Worm (Caenorhabditis elegans) whole organism, young adult: Measurements from ENCODE around the gene elo-8.

ENCODE experiments used
- B0019.2 ChIP-seq: fragments of 200-800 bp; sonication (Bioruptor generic); conservative IDR thresholded peaks from 2 replicates; pipeline ENCODE4 v1.3.6; 2022; ENCODE audit warnings: missing genetic modification reagents, missing genetic modification characterization, missing compliant biosample characterization
- B0336.3 ChIP-seq: fragments of 200-800 bp; sonication (Bioruptor generic); IDR thresholded peaks from 2 replicates; pipeline ENCODE4 v1.3.6; 2022; ENCODE audit warnings: missing genetic modification characterization, missing compliant biosample characterization
- C17E4.6 ChIP-seq: fragments of 200-800 bp; sonication (Bioruptor generic); IDR thresholded peaks from 2 replicates; pipeline ENCODE4 v1.3.6; 2022; ENCODE audit warnings: missing genetic modification reagents, missing genetic modification characterization, missing compliant biosample characterization
- F10E7.11 ChIP-seq: sonication (generic microtip); optimal IDR thresholded peaks from 2 replicates; lab custom pipeline; 2017; ENCODE audit warnings: mild to moderate bottlenecking, missing genetic modification characterization, moderate library complexity, missing compliant biosample characterization
- F22D6.2 ChIP-seq: sonication (generic microtip); optimal IDR thresholded peaks from 2 replicates; lab custom pipeline; 2016; ENCODE audit warnings: mild to moderate bottlenecking, missing genetic modification characterization, missing compliant biosample characterization
- K11D2.4 ChIP-seq: fragments of 200-800 bp; sonication (Bioruptor generic); IDR thresholded peaks from 2 replicates; pipeline ENCODE4 v1.3.6; 2022; ENCODE audit warnings: missing genetic modification reagents, missing genetic modification characterization, missing compliant biosample characterization
- aptf-2 ChIP-seq: fragments of 200-800 bp; sonication (Bioruptor generic); conservative IDR thresholded peaks from 2 replicates; pipeline ENCODE4 v1.3.6; 2022; ENCODE audit warnings: missing genetic modification reagents, missing genetic modification characterization, missing compliant biosample characterization
- atf-7 ChIP-seq: sonication (generic microtip); optimal IDR thresholded peaks from 2 replicates; lab custom pipeline; 2017; ENCODE audit warnings: mild to moderate bottlenecking, missing genetic modification characterization, missing compliant biosample characterization
- attf-3 ChIP-seq: fragments of 200-800 bp; sonication (Bioruptor generic); conservative IDR thresholded peaks from 2 replicates; pipeline ENCODE4 v1.3.6; 2022; ENCODE audit warnings: missing genetic modification reagents, missing genetic modification characterization, missing compliant biosample characterization
- attf-5 ChIP-seq: fragments of 200-800 bp; sonication (Bioruptor generic); optimal IDR thresholded peaks from 2 replicates; lab custom pipeline; 2018; ENCODE audit warnings: mild to moderate bottlenecking, missing genetic modification characterization, missing compliant biosample characterization
- attf-6 ChIP-seq: fragments of 200-800 bp; sonication (Bioruptor generic); IDR thresholded peaks from 2 replicates; pipeline ENCODE4 v1.3.6; 2022; ENCODE audit warnings: missing genetic modification reagents, missing genetic modification characterization, missing compliant biosample characterization
- bed-2 ChIP-seq: fragments of 200-800 bp; sonication (Bioruptor generic); IDR thresholded peaks from 2 replicates; pipeline ENCODE4 v1.3.6; 2022; ENCODE audit warnings: missing genetic modification reagents, missing genetic modification characterization, missing compliant biosample characterization
- cebp-1 ChIP-seq, 2 experiments: fragments of 200-800 bp in 1 of 2; sonication (Bioruptor generic) in 1 of 2; sonication (generic microtip) in 1 of 2; IDR thresholded peaks in 1 of 2; optimal IDR thresholded peaks in 1 of 2; 2 replicates each; pipeline versions ENCODE4 v1.3.6 to Lab custom; 2017 to 2022; ENCODE audit warnings: missing compliant biosample characterization in 2 of 2, missing genetic modification characterization in 2 of 2, mild to moderate bottlenecking in 1 of 2, missing genetic modification reagents in 1 of 2, moderate library complexity in 1 of 2
- ceh-58 ChIP-seq: fragments of 200-800 bp; sonication (Bioruptor generic); IDR thresholded peaks from 2 replicates; pipeline ENCODE4 v1.3.6; 2022; ENCODE audit warnings: missing genetic modification characterization, missing compliant biosample characterization
- chd-7 ChIP-seq: sonication (generic microtip); optimal IDR thresholded peaks from 2 replicates; lab custom pipeline; 2016; ENCODE audit warnings: mild to moderate bottlenecking, missing genetic modification characterization, moderate library complexity, missing compliant biosample characterization
- dox-1 ChIP-seq: fragments of 200-800 bp; sonication (Bioruptor generic); IDR thresholded peaks from 2 replicates; pipeline ENCODE4 v1.3.6; 2022; ENCODE audit warnings: missing genetic modification reagents, missing genetic modification characterization, missing compliant biosample characterization
- efl-1 ChIP-seq: fragments of 150-350 bp; optimal IDR thresholded peaks from 2 replicates; lab custom pipeline; 2014; ENCODE audit warnings: missing biosample characterization, missing genetic modification reagents, missing genetic modification characterization
- egl-44 ChIP-seq: fragments of 200-800 bp; sonication (Bioruptor generic); IDR thresholded peaks from 2 replicates; pipeline ENCODE4 v1.3.6; 2022; ENCODE audit warnings: missing genetic modification reagents, missing genetic modification characterization, missing compliant biosample characterization
- ekl-4 ChIP-seq: fragments of 200-800 bp; sonication (Bioruptor generic); IDR thresholded peaks from 2 replicates; pipeline ENCODE4 v1.3.6; 2022; ENCODE audit warnings: missing genetic modification reagents, missing genetic modification characterization, missing compliant biosample characterization
- fkh-3 ChIP-seq: sonication (generic microtip); optimal IDR thresholded peaks from 2 replicates; lab custom pipeline; 2016; ENCODE audit warnings: mild to moderate bottlenecking, missing genetic modification characterization, missing compliant biosample characterization
- hlh-26 ChIP-seq: fragments of 200-800 bp; sonication (Bioruptor generic); conservative IDR thresholded peaks from 2 replicates; pipeline ENCODE4 v1.3.6; 2022; ENCODE audit warnings: missing genetic modification reagents, missing genetic modification characterization, missing compliant biosample characterization
- hmg-1.2 ChIP-seq: fragments of 200-800 bp; sonication (Bioruptor generic); IDR thresholded peaks from 2 replicates; pipeline ENCODE4 v1.3.6; 2022; ENCODE audit warnings: missing genetic modification reagents, missing genetic modification characterization, missing compliant biosample characterization
- hmg-20 ChIP-seq: fragments of 200-800 bp; sonication (Bioruptor generic); IDR thresholded peaks from 2 replicates; pipeline ENCODE4 v1.3.6; 2022; ENCODE audit warnings: missing genetic modification reagents, missing genetic modification characterization, missing compliant biosample characterization
- hrde-1 ChIP-seq: sonication (generic microtip); optimal IDR thresholded peaks from 2 replicates; lab custom pipeline; 2016; ENCODE audit warnings: missing genetic modification characterization, mild to moderate bottlenecking, missing compliant biosample characterization, moderate library complexity, missing genotype, missing genetic modification reagents, borderline replicate concordance
- lag-1 ChIP-seq: fragments of 200-800 bp; sonication (Bioruptor generic); IDR thresholded peaks from 2 replicates; pipeline ENCODE4 v1.3.6; 2022; ENCODE audit warnings: missing genetic modification reagents, missing genetic modification characterization, missing compliant biosample characterization
- let-526 ChIP-seq: fragments of 200-800 bp; sonication (Bioruptor generic); IDR thresholded peaks from 2 replicates; pipeline ENCODE4 v1.3.6; 2022; ENCODE audit warnings: missing genetic modification reagents, missing genetic modification characterization, missing compliant biosample characterization
- lin-26 ChIP-seq: fragments of 200-800 bp; sonication (Bioruptor generic); IDR thresholded peaks from 2 replicates; pipeline ENCODE4 v1.3.6; 2022; ENCODE audit warnings: missing genetic modification reagents, missing genetic modification characterization, missing compliant biosample characterization
- lin-35 ChIP-seq, 3 experiments: fragments of 150-350 bp in 2 of 3; sonication (generic microtip) in 1 of 3; optimal IDR thresholded peaks; 2 replicates each; lab custom pipeline; 2014 to 2018; ENCODE audit warnings: missing biosample characterization in 3 of 3, missing genetic modification characterization in 3 of 3, missing genetic modification reagents in 3 of 3
- lin-54 ChIP-seq: fragments of 200-800 bp; sonication (Bioruptor generic); optimal IDR thresholded peaks from 2 replicates; lab custom pipeline; 2018; ENCODE audit warnings: mild to moderate bottlenecking, missing genetic modification characterization, missing compliant biosample characterization
- madf-6 ChIP-seq: fragments of 200-800 bp; sonication (Bioruptor generic); IDR thresholded peaks from 2 replicates; pipeline ENCODE4 v1.3.6; 2022; ENCODE audit warnings: missing genetic modification reagents, missing genetic modification characterization, missing compliant biosample characterization
- madf-8 ChIP-seq: fragments of 200-800 bp; sonication (Bioruptor generic); conservative IDR thresholded peaks from 2 replicates; pipeline ENCODE4 v1.3.6; 2022; ENCODE audit warnings: missing genetic modification reagents, missing genetic modification characterization, missing compliant biosample characterization
- mcd-1 ChIP-seq: fragments of 200-800 bp; sonication (Bioruptor generic); IDR thresholded peaks from 2 replicates; pipeline ENCODE4 v1.3.6; 2022; ENCODE audit warnings: missing genetic modification reagents, missing genetic modification characterization, missing compliant biosample characterization
- nhr-120 ChIP-seq: fragments of 200-800 bp; sonication (Bioruptor generic); IDR thresholded peaks from 2 replicates; pipeline ENCODE4 v1.3.6; 2022; ENCODE audit warnings: missing genetic modification characterization, missing compliant biosample characterization
- nhr-80 ChIP-seq: sonication (generic microtip); optimal IDR thresholded peaks from 2 replicates; lab custom pipeline; 2016; ENCODE audit warnings: missing genetic modification characterization, missing compliant biosample characterization
- pbrm-1 ChIP-seq: fragments of 200-800 bp; sonication (Bioruptor generic); IDR thresholded peaks from 2 replicates; pipeline ENCODE4 v1.3.6; 2022; ENCODE audit warnings: missing genetic modification reagents, missing genetic modification characterization, missing compliant biosample characterization
- rcor-1 ChIP-seq: fragments of 200-800 bp; sonication (Bioruptor generic); IDR thresholded peaks from 2 replicates; pipeline ENCODE4 v1.3.6; 2022; ENCODE audit warnings: missing genetic modification reagents, missing genetic modification characterization, missing compliant biosample characterization
- rec-8 ChIP-seq, 2 experiments: sonication (generic microtip); optimal IDR thresholded peaks; 2 replicates each; lab custom pipeline; 2016; ENCODE audit warnings: mild to moderate bottlenecking in 2 of 2, missing genetic modification characterization in 2 of 2, missing genetic modification reagents in 2 of 2, missing genotype in 2 of 2, missing biosample characterization in 1 of 2, missing compliant biosample characterization in 1 of 2, moderate library complexity in 1 of 2
- repo-1 ChIP-seq: sonication (generic microtip); optimal IDR thresholded peaks from 2 replicates; lab custom pipeline; 2017; ENCODE audit warnings: mild to moderate bottlenecking, missing genetic modification characterization, missing compliant biosample characterization
- snpc-1.1 ChIP-seq: sonication (generic microtip); optimal IDR thresholded peaks from 2 replicates; lab custom pipeline; 2017; ENCODE audit warnings: missing genetic modification characterization, mild to moderate bottlenecking, missing compliant biosample characterization, antibody characterized with exemption, moderate library complexity, missing genotype, missing genetic modification reagents; ENCODE audit not compliant: insufficient read depth
- snpc-4 ChIP-seq, 5 experiments: fragments of 150-350 bp in 1 of 5; sonication (generic microtip) in 4 of 5; optimal IDR thresholded peaks; 2 replicates each; lab custom pipeline; 2014 to 2018; ENCODE audit warnings: missing genetic modification characterization in 5 of 5, missing biosample characterization in 3 of 5, antibody characterized with exemption in 2 of 5, mild to moderate bottlenecking in 2 of 5, missing compliant biosample characterization in 2 of 5, missing genotype in 2 of 5, moderate library complexity in 2 of 5, missing genetic modification reagents in 1 of 5
- tbp1 ChIP-seq: fragments of 200-800 bp; sonication (Bioruptor generic); optimal IDR thresholded peaks from 2 replicates; lab custom pipeline; 2018; ENCODE audit warnings: mild to moderate bottlenecking, missing genetic modification characterization, missing compliant biosample characterization
- tlf-1 ChIP-seq: fragments of 200-800 bp; sonication (Bioruptor generic); optimal IDR thresholded peaks from 2 replicates; lab custom pipeline; 2018; ENCODE audit warnings: mild to moderate bottlenecking, missing genetic modification characterization, missing compliant biosample characterization
- zfh-2 ChIP-seq: fragments of 200-800 bp; sonication (Bioruptor generic); conservative IDR thresholded peaks from 2 replicates; pipeline ENCODE4 v1.3.6; 2022; ENCODE audit warnings: missing genetic modification reagents, missing genetic modification characterization, missing compliant biosample characterization
- ztf-25 ChIP-seq: fragments of 200-800 bp; sonication (Bioruptor generic); IDR thresholded peaks from 2 replicates; pipeline ENCODE4 v1.3.6; 2022; ENCODE audit warnings: missing genetic modification reagents, missing genetic modification characterization, missing compliant biosample characterization
- ztf-26 ChIP-seq: sonication (generic microtip); optimal IDR thresholded peaks from 2 replicates; lab custom pipeline; 2017; ENCODE audit warnings: missing genetic modification characterization, missing compliant biosample characterization
- ztf-28 ChIP-seq: fragments of 200-800 bp; sonication (Bioruptor generic); IDR thresholded peaks from 2 replicates; pipeline ENCODE4 v1.3.6; 2022; ENCODE audit warnings: missing genetic modification reagents, missing genetic modification characterization, missing compliant biosample characterization
- ztf-3 ChIP-seq: fragments of 200-800 bp; sonication (Bioruptor generic); optimal IDR thresholded peaks from 2 replicates; lab custom pipeline; 2018; ENCODE audit warnings: mild to moderate bottlenecking, missing genetic modification characterization, missing compliant biosample characterization
- ztf-6 ChIP-seq: fragments of 200-800 bp; sonication (Bioruptor generic); IDR thresholded peaks from 2 replicates; pipeline ENCODE4 v1.3.6; 2022; ENCODE audit warnings: missing genetic modification reagents, missing genetic modification characterization, missing compliant biosample characterization

elo-8 gene

DNA sequence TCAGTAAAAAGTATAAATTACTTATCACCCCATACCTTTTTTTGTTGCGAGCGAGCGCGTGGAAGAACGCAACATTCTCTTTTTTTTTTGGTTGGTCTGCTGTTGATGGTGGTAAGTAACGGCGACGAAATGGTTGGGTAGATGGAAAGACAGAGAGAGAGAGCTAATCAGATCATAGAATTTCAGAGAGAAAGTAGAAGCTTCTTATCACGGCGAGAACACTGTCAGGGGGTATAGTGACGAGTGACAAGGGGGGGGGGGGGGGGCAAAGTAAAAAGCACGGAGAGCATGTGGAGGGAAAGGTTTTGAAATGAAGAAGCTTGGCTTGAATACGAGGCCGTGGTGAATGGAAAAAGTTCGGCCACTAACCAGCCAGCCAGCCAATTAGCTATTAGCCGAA lies 34.5 kb downstream of the elo-8 start:
- peak; percentile 78 for TF ChIP-seq B0336.3 (GFP tag; lab: Robert Waterston, UW)
- TF ChIP-seq tbp1 (GFP tag; lab: Kevin White, UChicago), result peak; percentile 17
- no peak for TF ChIP-seq hlh-26 (GFP tag; lab: Robert Waterston, UW)
- TF ChIP-seq ztf-28 (GFP tag; lab: Robert Waterston, UW), result no peak
- TF ChIP-seq madf-6 (GFP tag; lab: Robert Waterston, UW), result no peak
- TF ChIP-seq attf-5 (GFP tag; lab: Kevin White, UChicago), result peak; percentile 35
- peak; percentile 66 for TF ChIP-seq atf-7 (tag; lab: Kevin White, UChicago)
- TF ChIP-seq dox-1, result 0 out of 2 replicates have a peak, but pooled peaks have one; percentile 36
- no peak for TF ChIP-seq F22D6.2
- TF ChIP-seq ztf-6 (GFP tag; lab: Robert Waterston, UW), result no peak
- TF ChIP-seq snpc-4 (GFP tag; optimal IDR thresholded peaks at IDR 0.05; lab: Kevin White, UChicago), result no peak
- TF ChIP-seq snpc-4 (tag; optimal IDR thresholded peaks at IDR 0.05; lab: Kevin White, UChicago), result no peak
- no peak for TF ChIP-seq C17E4.6 (GFP tag; lab: Robert Waterston, UW)
- no peak for TF ChIP-seq zfh-2 (GFP tag; lab: Robert Waterston, UW)
- no peak for TF ChIP-seq efl-1 (GFP tag; lab: Kevin White, UChicago)
- no peak for TF ChIP-seq lin-26 (GFP tag; lab: Robert Waterston, UW)
- no peak for TF ChIP-seq cebp-1 (GFP tag; IDR thresholded peaks at IDR 0.05; lab: Robert Waterston, UW)
- TF ChIP-seq cebp-1 (tag; optimal IDR thresholded peaks at IDR 0.05; lab: Kevin White, UChicago), result peak; percentile 62
- TF ChIP-seq bed-2 (GFP tag; lab: Robert Waterston, UW), result no peak
- no peak for TF ChIP-seq attf-6 (GFP tag; lab: Robert Waterston, UW)
- no peak for TF ChIP-seq nhr-120 (GFP tag; lab: Robert Waterston, UW)
- no peak for TF ChIP-seq let-526 (GFP tag; lab: Robert Waterston, UW)
- TF ChIP-seq rcor-1 (GFP tag; lab: Robert Waterston, UW), result no peak
- TF ChIP-seq B0019.2 (GFP tag; lab: Robert Waterston, UW), result no peak
- TF ChIP-seq ztf-26 (tag; lab: Kevin White, UChicago), result no peak
- TF ChIP-seq F10E7.11, result no peak
- TF ChIP-seq ceh-58, result no peak
- TF ChIP-seq hmg-20 (GFP tag; lab: Robert Waterston, UW), result no peak
- TF ChIP-seq ekl-4 (GFP tag; lab: Robert Waterston, UW), result no peak
- peak; percentile 21; the same call in 1 of the 2 replicates for TF ChIP-seq hmg-1.2
- 0 out of 2 replicates have a peak, but pooled peaks have one; percentile 35 for TF ChIP-seq K11D2.4 (GFP tag; lab: Robert Waterston, UW)
- no peak for TF ChIP-seq lin-35 (GFP tag; optimal IDR thresholded peaks at IDR 0.05; lab: Kevin White, UChicago)
- TF ChIP-seq ztf-25 (GFP tag; lab: Robert Waterston, UW), result no peak
- no peak for TF ChIP-seq chd-7
- TF ChIP-seq aptf-2 (GFP tag; lab: Robert Waterston, UW), result no peak
- no peak for TF ChIP-seq lag-1 (GFP tag; lab: Robert Waterston, UW)
- TF ChIP-seq attf-3 (GFP tag; lab: Robert Waterston, UW), result no peak
- TF ChIP-seq lin-54, result peak; percentile 14
- TF ChIP-seq snpc-1.1 (tag; lab: Kevin White, UChicago), result no peak
- TF ChIP-seq madf-8 (GFP tag; lab: Robert Waterston, UW), result no peak
- no peak for TF ChIP-seq repo-1 (tag; lab: Kevin White, UChicago)
- TF ChIP-seq hrde-1 (tag; lab: Kevin White, UChicago), result no peak
- TF ChIP-seq rec-8 (tag; optimal IDR thresholded peaks at IDR 0.05; lab: Kevin White, UChicago), result no peak
- TF ChIP-seq pbrm-1 (GFP tag; lab: Robert Waterston, UW), result no peak
- TF ChIP-seq nhr-80 (tag; lab: Kevin White, UChicago), result peak; percentile 86
- no peak for TF ChIP-seq ztf-3 (GFP tag; lab: Kevin White, UChicago)
- TF ChIP-seq mcd-1 (GFP tag; lab: Robert Waterston, UW), result 0 out of 2 replicates have a peak, but pooled peaks have one; percentile 4
- TF ChIP-seq tlf-1 (GFP tag; lab: Kevin White, UChicago), result no peak
- TF ChIP-seq egl-44, result no peak
- no peak for TF ChIP-seq fkh-3 (tag; lab: Kevin White, UChicago)
